Worm (Caenorhabditis elegans): ENCODE measurements around the gene R05F9.7.

Gene R05F9.7

ce11 chrII:4857086-4857485, 29.0 kb upstream of the R05F9.7 start:
- no peak for TF ChIP-seq hpl-2 (GFP tag; optimal IDR thresholded peaks at IDR 0.05)
- TF ChIP-seq unc-62 (GFP tag; optimal IDR thresholded peaks at IDR 0.05), result no peak
- no peak for TF ChIP-seq ama-1 (optimal IDR thresholded peaks at IDR 0.05)
- TF ChIP-seq aha-1 (tag; optimal IDR thresholded peaks at IDR 0.05), result no peak
- no peak for TF ChIP-seq lir-3 (tag; optimal IDR thresholded peaks at IDR 0.05; ENCODE audit: poor library complexity)
- no peak for TF ChIP-seq irx-1 (tag; optimal IDR thresholded peaks at IDR 0.05)
- TF ChIP-seq nhr-20 (tag; optimal IDR thresholded peaks at IDR 0.05), result peak; percentile 32
- TF ChIP-seq snu-23 (GFP tag; optimal IDR thresholded peaks at IDR 0.05), result peak; percentile 4
- no peak for TF ChIP-seq tlp-1 (tag; optimal IDR thresholded peaks at IDR 0.05)
- no peak for TF ChIP-seq lin-15B (tag; optimal IDR thresholded peaks at IDR 0.05)
- no peak for TF ChIP-seq jun-1 (tag; optimal IDR thresholded peaks at IDR 0.05)
- TF ChIP-seq nhr-76 (tag; optimal IDR thresholded peaks at IDR 0.05), result no peak
- TF ChIP-seq nhr-71 (tag; optimal IDR thresholded peaks at IDR 0.05), result no peak
- TF ChIP-seq fos-1 (tag; optimal IDR thresholded peaks at IDR 0.05), result no peak
- TF ChIP-seq tbx-2 (tag; optimal IDR thresholded peaks at IDR 0.05), result no peak
- TF ChIP-seq lsy-2 (tag; optimal IDR thresholded peaks at IDR 0.05), result no peak
- TF ChIP-seq nhr-90 (tag; optimal IDR thresholded peaks at IDR 0.05; ENCODE audit: poor library complexity), result peak; percentile 6
- TF ChIP-seq xbp-1 (tag; optimal IDR thresholded peaks at IDR 0.05), result no peak
- no peak for TF ChIP-seq ceh-88 (GFP tag; IDR thresholded peaks at IDR 0.05)
- TF ChIP-seq nhr-12 (tag; optimal IDR thresholded peaks at IDR 0.05), result no peak
- no peak for TF ChIP-seq zip-4 (GFP tag; optimal IDR thresholded peaks at IDR 0.05)
- no peak for TF ChIP-seq F16B12.6 (tag; optimal IDR thresholded peaks at IDR 0.05)
- peak; percentile 8 for TF ChIP-seq lin-14 (GFP tag; optimal IDR thresholded peaks at IDR 0.05)
- TF ChIP-seq vab-15 (tag; optimal IDR thresholded peaks at IDR 0.05), result no peak
- TF ChIP-seq ceh-63 (GFP tag; optimal IDR thresholded peaks at IDR 0.05), result no peak
- TF ChIP-seq nhr-28 (tag; optimal IDR thresholded peaks at IDR 0.05), result no peak
- no peak for TF ChIP-seq efl-1 (optimal IDR thresholded peaks at IDR 0.05)
- TF ChIP-seq efl-1 (GFP tag; optimal IDR thresholded peaks at IDR 0.05 in 1 of 2), result peak in 1 of 2 experiments; percentile 69
- TF ChIP-seq nhr-84 (tag; optimal IDR thresholded peaks at IDR 0.05), result no peak
- no peak for TF ChIP-seq hlh-17 (GFP tag; optimal IDR thresholded peaks at IDR 0.05; ENCODE audit: borderline replicate concordance)
- TF ChIP-seq unc-86 (tag; optimal IDR thresholded peaks at IDR 0.05), result no peak
- no peak for TF ChIP-seq nhr-47 (tag; optimal IDR thresholded peaks at IDR 0.05)
- TF ChIP-seq lin-13 (GFP tag; optimal IDR thresholded peaks at IDR 0.05), result no peak
- peak; percentile 5 for TF ChIP-seq unc-130 (tag; optimal IDR thresholded peaks at IDR 0.05)
- TF ChIP-seq skn-1 (tag; optimal IDR thresholded peaks at IDR 0.05), result no peak
- no peak for TF ChIP-seq efl-3 (GFP tag; optimal IDR thresholded peaks at IDR 0.05)
- TF ChIP-seq unc-30 (tag; optimal IDR thresholded peaks at IDR 0.05), result no peak
- TF ChIP-seq sptf-1 (tag; optimal IDR thresholded peaks at IDR 0.05), result no peak
- no peak for TF ChIP-seq mab-9 (GFP tag; IDR thresholded peaks at IDR 0.05)
- TF ChIP-seq mdl-1 (tag; optimal IDR thresholded peaks at IDR 0.05), result no peak
- TF ChIP-seq fkh-4 (tag; optimal IDR thresholded peaks at IDR 0.05; ENCODE audit: borderline replicate concordance), result no peak
- no peak for TF ChIP-seq mep-1 (tag; optimal IDR thresholded peaks at IDR 0.05)
- peak; percentile 32 for TF ChIP-seq blmp-1 (tag; optimal IDR thresholded peaks at IDR 0.05)
- no peak for TF ChIP-seq egl-13 (tag; optimal IDR thresholded peaks at IDR 0.05)
- TF ChIP-seq egl-27 (tag; optimal IDR thresholded peaks at IDR 0.05), result no peak
- peak in 1 of 6 experiments; percentile 45 for TF ChIP-seq elt-3 (tag; optimal IDR thresholded peaks at IDR 0.05)
- no peak for TF ChIP-seq ceh-90 (tag; optimal IDR thresholded peaks at IDR 0.05)
- TF ChIP-seq ceh-82 (tag; optimal IDR thresholded peaks at IDR 0.05), result no peak
- peak; percentile 85 for TF ChIP-seq elt-2 (tag; optimal IDR thresholded peaks at IDR 0.05)
- TF ChIP-seq dsc-1 (tag; optimal IDR thresholded peaks at IDR 0.05), result no peak
- no peak for TF ChIP-seq grh-1 (GFP tag; IDR thresholded peaks at IDR 0.05)
- no peak for TF ChIP-seq fkh-10 (GFP tag; optimal IDR thresholded peaks at IDR 0.05)
- TF ChIP-seq pax-3 (tag; optimal IDR thresholded peaks at IDR 0.05), result no peak
- peak in 1 of 2 experiments; percentile 25 for TF ChIP-seq lin-35 (GFP tag; optimal IDR thresholded peaks at IDR 0.05)

Measured in whole organism, L1 larva.